Worm (Caenorhabditis elegans) whole organism, L2 larva: ENCODE results near the gene iscu-1.

ENCODE experiments used
- egl-27 ChIP-seq: sonication (generic microtip); optimal IDR thresholded peaks from 3 replicates; lab custom pipeline; 2017; ENCODE audit warnings: missing biosample characterization, missing genetic modification reagents, missing genetic modification characterization
- elt-1 ChIP-seq: fragments of 150-350 bp; optimal IDR thresholded peaks from 2 replicates; lab custom pipeline; 2014; ENCODE audit warnings: missing biosample characterization, missing genetic modification characterization
- nhr-21 ChIP-seq: fragments of 150-350 bp; optimal IDR thresholded peaks from 2 replicates; lab custom pipeline; 2014; ENCODE audit warnings: missing biosample characterization, missing genetic modification characterization
- skn-1 ChIP-seq: sonication (generic microtip); optimal IDR thresholded peaks from 2 replicates; lab custom pipeline; 2017; ENCODE audit warnings: missing biosample characterization, missing genetic modification characterization
- unc-39 ChIP-seq: fragments of 150-350 bp; optimal IDR thresholded peaks from 2 replicates; lab custom pipeline; 2014; ENCODE audit warnings: missing biosample characterization, missing genetic modification characterization
- unc-62 ChIP-seq: fragments of 150-350 bp; optimal IDR thresholded peaks from 2 replicates; lab custom pipeline; 2014; ENCODE audit warnings: missing biosample characterization, missing genetic modification reagents, missing genetic modification characterization
- zag-1 ChIP-seq: fragments of 150-350 bp; optimal IDR thresholded peaks from 2 replicates; lab custom pipeline; 2014; ENCODE audit warnings: missing biosample characterization, missing genetic modification characterization

- no peak for TF ChIP-seq elt-1
- no peak for TF ChIP-seq unc-39 (tag; lab: Kevin White, UChicago)
- no peak for TF ChIP-seq zag-1 (tag; lab: Kevin White, UChicago)
- no peak for TF ChIP-seq egl-27 (tag; lab: Kevin White, UChicago)
- TF ChIP-seq nhr-21 (tag; lab: Kevin White, UChicago): no peak
- no peak for TF ChIP-seq skn-1 (tag; lab: Kevin White, UChicago)
- no peak for TF ChIP-seq unc-62
Measured at ce11 chrIV:13807724-13808123, 24.0 kb downstream of the iscu-1 start, which contains the start of gene Y45F10D.14.
